Worm (Caenorhabditis elegans): Measurements from ENCODE around the gene F58A6.2.
"Not testable (repeated sequence)": the region's sequence is repeated elsewhere in the genome, so short reads cannot be mapped to it uniquely, and the experiment has no call there.

F58A6.2 gene

DNA sequence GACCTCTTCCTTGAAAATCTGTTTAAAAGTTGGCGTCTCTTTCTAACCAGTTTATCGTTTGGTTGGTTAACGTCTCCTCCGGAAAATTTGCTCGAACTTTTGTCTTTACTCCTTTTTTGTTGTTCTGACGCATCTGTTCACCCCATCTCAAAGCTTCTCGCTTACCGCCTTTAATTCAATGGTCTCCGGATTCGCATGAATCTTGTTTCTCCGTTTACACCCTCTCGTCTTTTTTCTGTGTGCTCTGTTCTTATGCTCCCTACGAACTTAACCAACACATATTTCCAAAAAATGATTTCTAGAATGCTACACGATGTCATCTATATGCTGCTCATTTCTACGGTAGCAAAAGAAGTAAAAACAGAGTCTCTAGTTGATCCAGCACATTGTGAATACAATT lies 6.4 kb upstream of the F58A6.2 start, which contains the start of gene lgc-56:
lgc-56 (plus strand) TSS at position 301 of the 400 bp plus-strand sequence.
- no peak for TF ChIP-seq unc-62 (GFP tag; optimal IDR thresholded peaks at IDR 0.05)

DNA sequence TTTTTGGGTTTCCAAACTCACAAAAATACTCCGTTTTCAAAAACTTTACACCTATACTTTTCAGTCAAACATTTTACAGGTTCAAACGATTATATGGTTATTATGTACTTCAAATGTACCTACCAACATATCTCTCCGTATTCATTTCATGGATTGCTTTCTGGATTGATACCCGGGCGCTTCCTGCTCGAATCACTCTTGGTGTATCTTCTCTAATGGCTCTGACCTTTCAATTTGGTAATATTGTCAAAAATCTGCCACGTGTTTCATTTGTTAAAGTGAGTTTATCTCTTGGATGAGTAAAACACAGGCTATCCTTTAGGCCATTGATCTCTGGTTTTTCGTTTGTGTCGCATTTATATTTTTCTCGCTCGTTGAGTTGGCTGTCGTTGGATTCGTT lies 4.7 kb upstream of the F58A6.2 start:
- TF ChIP-seq unc-62 (GFP tag; optimal IDR thresholded peaks at IDR 0.05), result no peak

DNA sequence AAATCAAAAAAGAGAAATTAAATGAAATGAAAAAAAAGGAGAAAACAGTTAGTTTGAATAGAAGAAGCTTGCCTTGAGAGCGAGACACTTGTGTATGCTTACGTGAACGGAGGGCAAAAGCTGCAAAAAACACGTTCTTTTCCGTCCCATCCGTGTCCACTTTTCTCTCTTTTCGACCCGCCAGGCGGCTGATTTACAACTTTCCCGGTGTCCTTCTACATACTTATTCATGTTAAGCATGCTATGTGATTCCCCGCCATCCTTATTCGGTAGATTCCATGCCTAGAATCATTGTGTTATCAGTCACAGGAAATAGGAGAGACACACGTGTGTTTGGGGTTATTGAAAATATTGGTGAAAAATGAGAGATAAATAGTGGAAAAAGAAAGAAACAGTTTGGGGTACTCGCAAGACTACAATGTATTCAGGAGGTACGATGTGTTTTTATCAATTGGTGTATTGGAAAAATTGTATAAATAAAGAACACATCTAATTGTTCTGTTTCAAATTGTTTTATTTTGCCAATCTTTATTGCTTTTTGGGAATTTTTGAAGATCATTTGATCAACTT lies 5.5 kb downstream of the F58A6.2 start, which contains the start of gene nas-29:
nas-29 (minus strand) TSS at position 92 of the 570 bp plus-strand sequence.
- TF ChIP-seq unc-62 (GFP tag; optimal IDR thresholded peaks at IDR 0.05), result no peak

DNA sequence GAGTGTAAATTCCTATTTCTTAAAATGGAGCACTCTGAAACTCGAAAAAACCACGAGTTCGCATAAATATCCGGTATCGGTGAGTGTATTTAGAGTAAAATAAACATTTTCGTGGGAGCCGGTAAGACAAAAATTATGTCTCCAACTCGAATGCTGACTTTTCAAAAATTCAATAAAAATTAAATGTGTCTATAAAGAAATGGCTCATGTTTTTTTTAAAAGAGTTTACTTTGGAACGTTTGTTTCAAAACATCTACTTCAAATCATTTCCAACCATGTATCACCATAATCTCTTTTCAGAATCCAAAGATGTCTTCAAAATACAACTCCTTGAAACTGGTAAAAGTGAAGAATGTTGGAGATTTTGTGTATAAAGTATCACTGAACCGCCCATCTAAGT lies 6.1 kb downstream of the F58A6.2 start, which contains the start of gene F58A6.1:
F58A6.1 (plus strand) TSS at position 301 of the 400 bp plus-strand sequence.
- TF ChIP-seq unc-62 (GFP tag; optimal IDR thresholded peaks at IDR 0.05), result no peak

DNA sequence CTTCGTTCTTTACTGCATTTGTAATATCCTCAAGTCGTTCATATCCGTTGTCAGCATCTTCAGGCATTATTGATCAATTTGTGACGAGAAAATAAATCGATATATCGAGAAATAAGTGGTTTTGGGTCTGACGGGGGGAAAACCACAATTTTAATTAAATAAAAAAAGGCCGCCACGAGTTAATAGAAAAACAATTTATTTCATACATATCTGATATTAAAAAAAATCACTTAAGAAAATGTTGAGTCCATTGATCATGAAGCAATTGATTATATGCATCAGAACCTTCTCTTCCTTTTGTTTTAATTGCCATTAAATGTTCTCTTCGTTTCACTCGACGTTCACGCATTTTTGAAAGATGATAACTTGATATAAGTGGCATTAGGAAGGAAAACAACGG lies 11.8 kb downstream of the F58A6.2 start, which contains the start of gene F58A6.5:
F58A6.5 (minus strand) TSS at position 101 of the 400 bp plus-strand sequence.
- TF ChIP-seq unc-62 (GFP tag; optimal IDR thresholded peaks at IDR 0.05), result no peak

DNA sequence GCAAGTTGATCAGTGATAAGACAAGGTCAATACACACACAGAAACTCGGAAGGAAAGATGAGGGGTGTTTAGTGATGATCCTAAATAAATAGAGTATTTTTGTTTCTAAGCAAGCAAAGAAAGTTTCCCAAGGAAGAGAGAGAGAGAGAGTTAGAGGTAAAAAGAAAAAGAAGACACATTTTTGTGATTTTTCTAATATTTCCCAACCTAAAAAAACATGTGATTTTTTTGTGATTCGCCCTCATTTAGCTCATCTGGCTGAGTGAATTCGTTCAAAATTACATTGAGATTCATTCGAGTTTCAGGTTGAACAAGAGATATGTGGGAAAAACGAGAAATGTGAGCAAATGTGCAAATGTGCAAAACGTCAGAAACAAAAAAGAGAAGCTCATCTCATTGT lies 14.3 kb downstream of the F58A6.2 start, which contains the start of gene srb-16:
srb-16 (minus strand) TSS at position 101 of the 400 bp plus-strand sequence.
- no peak for TF ChIP-seq unc-62 (GFP tag; optimal IDR thresholded peaks at IDR 0.05)

DNA sequence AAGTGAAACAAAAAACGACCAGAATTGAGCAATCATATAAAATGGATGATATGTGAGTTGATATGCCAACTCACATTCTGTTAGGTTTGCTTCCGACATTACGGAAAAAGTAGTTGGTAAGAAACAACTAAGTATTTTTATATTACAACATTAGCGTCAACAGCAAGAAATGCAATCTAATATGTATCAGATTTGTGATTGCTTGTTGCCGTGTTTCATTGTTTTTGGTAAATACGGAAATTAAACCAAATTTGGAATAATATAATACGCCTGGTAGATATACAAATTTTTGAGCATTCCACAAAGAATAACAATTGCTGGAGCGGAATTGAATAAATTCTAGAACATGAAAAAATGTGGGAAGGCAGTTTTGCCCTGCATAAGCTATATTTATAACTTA lies 18.0 kb downstream of the F58A6.2 start, which contains the start of gene srb-12:
srb-12 (minus strand) TSS at position 101 of the 400 bp plus-strand sequence.
- TF ChIP-seq unc-62 (GFP tag; optimal IDR thresholded peaks at IDR 0.05), result no peak

DNA sequence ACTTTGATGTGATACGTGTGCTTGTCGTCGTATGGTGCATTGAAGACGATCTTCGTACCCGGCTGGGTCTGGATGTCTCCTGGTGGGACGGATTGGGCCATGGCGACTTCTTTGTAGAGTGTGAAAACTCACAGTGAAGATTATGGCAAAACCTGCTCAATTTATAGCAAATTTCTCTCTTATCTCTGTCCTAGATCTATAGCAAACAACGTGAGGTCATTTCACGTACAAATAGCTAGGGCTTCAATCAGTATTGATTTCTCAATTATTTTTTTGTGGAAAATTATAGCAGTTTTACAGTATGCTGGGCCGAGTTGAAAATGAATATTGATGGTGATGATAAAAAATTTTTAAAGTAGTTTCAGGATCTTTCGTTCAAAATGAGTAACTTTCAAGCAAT lies 20.5 kb downstream of the F58A6.2 start, which contains the start of gene msp-45:
msp-45 (minus strand) TSS at position 101 of the 400 bp plus-strand sequence.
- no peak for TF ChIP-seq unc-62 (GFP tag; optimal IDR thresholded peaks at IDR 0.05)

DNA sequence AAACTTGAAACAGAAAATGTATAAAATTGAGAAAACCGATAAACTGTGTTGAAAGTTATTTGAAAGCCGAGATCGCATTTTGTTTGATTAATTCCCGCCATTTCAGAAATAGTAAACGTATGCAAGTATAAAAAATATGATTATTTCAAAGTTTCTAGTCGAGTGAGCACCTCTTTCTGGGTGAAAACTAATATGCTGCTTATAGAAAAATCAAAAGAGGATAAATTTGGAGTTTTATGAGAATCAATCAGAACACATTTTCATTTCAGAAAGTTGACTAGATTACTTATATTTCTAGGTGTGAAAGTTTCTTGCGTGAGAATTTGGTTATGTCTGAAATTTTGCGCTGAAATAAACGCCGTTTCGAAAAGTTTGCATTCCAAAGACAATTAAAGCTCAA lies 21.0 kb downstream of the F58A6.2 start, which contains the start of gene srb-13:
srb-13 (minus strand) TSS at position 101 of the 400 bp plus-strand sequence.
- TF ChIP-seq unc-62 (GFP tag; optimal IDR thresholded peaks at IDR 0.05), result no peak

DNA sequence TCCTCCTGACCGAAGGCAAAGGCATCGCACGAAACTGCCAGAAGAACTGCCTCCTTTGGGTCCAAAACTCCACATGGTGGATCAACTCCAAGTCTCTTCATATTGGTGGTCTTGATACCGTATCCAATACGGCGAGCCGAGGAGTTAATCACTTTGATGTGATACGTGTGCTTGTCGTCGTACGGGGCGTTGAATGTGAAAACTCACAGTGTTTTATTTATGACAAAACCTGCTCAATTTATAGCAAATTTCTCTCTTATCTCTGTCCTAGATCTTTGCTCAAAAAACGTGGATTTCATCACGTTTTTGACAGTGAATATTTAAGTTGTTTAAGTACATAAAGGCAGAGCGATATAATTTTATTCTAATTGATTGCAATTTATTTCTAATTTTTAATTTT lies 22.3 kb downstream of the F58A6.2 start, which contains the start of gene F58A6.9:
F58A6.9 (minus strand) TSS at position 101 of the 400 bp plus-strand sequence.
- not testable (repeated sequence) for TF ChIP-seq unc-62 (GFP tag; optimal IDR thresholded peaks at IDR 0.05)

DNA sequence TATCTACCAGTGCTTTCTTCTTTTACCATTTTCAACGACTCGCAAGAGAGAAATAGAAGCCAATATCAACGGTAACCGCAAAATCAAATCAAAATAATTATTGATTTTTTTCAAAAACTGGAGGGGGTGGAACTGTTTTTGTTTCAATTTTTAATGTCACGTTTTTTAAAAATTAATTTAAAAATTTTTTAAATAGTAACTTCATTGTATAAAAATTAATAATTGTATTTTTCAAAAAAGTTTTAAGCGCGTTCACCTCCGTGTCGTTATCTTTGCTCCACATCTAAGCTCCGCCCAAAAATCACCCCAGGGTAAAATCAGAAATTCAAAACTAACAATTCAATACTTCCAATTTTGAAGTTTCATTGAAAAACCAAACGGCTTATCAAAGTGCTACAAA lies 24.6 kb downstream of the F58A6.2 start, which contains the start of gene C27D6.11:
C27D6.11 (minus strand) TSS at position 101 of the 400 bp plus-strand sequence.
- TF ChIP-seq unc-62 (GFP tag; optimal IDR thresholded peaks at IDR 0.05), result no peak

DNA sequence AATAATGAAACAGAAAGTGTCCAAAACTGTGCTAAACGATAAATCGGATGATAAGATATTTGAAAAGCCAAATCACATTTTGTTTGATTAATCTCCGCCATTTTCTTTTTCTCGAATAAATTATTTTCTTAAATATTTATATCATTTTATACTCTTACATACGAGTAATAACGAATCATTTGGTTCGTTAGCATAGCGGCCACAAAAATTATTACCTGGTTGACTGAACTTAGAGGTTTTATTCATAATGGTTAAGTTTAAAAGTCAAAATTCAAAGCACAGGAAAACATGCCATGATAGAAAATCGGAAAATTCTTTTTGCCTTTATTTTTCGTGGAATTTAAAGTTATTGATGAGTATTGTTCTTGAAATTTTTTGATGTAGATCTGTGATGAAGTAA lies 26.8 kb downstream of the F58A6.2 start, which contains the start of gene srb-5:
srb-5 (minus strand) TSS at position 101 of the 400 bp plus-strand sequence.
- TF ChIP-seq unc-62 (GFP tag; optimal IDR thresholded peaks at IDR 0.05), result no peak

DNA sequence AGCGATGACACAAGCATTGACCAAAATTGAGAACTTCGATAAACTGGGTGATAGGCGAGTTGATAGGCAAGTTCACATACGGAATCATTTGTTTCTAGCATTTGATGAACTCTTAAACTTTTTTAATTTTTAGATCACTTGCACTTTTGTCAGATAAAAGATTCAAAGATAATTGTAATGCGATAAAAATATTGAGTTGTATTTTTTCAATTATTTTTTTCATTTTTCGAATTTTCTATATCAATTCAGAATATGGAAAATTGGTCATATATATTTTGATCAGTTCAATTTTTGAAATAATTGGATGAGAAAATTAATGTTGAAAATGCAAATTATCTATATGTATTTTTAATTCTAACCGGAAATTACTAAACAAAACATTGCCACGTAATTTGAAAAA lies 30.2 kb downstream of the F58A6.2 start, which contains the start of gene srb-3:
srb-3 (minus strand) TSS at position 101 of the 400 bp plus-strand sequence.
- no peak for TF ChIP-seq unc-62 (GFP tag; optimal IDR thresholded peaks at IDR 0.05)

DNA sequence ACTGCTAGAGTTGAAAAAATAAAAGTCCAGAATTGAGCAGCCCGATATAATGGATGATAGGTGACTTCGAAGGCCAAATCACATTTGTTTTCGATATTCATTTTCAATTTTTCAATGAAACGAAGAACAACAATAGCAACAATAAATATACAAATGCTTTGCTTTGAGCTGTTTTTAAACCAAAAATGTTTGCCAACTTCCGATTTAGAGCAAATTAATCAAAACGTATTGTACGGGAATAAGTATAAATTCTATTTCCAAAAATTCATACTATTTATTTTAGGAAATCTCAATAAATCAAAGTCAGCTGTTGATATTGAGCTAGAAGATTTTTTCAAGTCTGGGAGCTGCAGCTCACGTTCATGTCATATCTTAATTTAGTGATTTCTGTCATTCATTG lies 34.4 kb downstream of the F58A6.2 start, which contains the start of gene srb-1:
srb-1 (minus strand) TSS at position 101 of the 400 bp plus-strand sequence.
- no peak for TF ChIP-seq unc-62 (GFP tag; optimal IDR thresholded peaks at IDR 0.05)

DNA sequence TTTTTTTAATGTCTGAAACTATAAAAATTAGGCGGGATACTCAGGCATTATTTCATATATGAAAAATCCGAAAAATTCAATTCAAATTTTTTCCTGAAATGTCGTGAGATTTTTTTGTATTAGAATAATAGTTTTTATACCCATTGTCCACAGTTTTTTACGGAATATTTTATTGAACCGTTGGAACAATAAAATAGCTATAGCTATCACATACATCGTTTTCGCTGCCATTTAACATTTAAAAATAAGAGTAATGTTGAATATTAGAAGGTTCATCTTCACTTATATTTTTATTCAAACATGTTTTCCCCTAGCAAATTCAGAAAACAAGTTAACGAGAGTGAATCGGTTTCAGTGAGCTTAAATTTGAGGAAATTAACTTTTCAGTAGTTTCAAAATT lies 35.1 kb downstream of the F58A6.2 start, which contains the start of gene C27D6.15:
C27D6.15 (plus strand) TSS at position 301 of the 400 bp plus-strand sequence.
- no peak for TF ChIP-seq unc-62 (GFP tag; optimal IDR thresholded peaks at IDR 0.05)

DNA sequence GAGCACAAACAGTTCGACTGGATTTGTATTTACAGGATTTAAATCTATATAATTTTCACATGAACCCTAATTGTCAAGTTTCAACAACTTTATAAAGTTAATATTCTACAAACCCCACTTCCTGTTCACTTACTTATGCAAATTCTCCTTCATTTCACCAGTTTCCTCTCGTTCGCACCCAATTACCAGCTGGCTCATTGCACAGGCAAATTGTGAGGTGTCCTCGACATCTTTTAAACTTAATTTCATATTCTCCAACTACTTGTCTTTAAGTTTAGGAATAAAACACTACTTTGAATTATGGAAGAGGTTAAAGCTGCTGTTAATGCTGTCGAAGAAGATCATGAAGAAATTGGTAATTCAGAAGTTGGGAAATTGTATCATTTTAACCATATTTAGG lies 35.9 kb downstream of the F58A6.2 start, which contains the start of gene C27D6.1:
C27D6.1 (plus strand) TSS at position 301 of the 400 bp plus-strand sequence.
- TF ChIP-seq unc-62 (GFP tag; optimal IDR thresholded peaks at IDR 0.05), result no peak
